Fruit fly (Drosophila melanogaster) whole organism, prepupa: ENCODE results near the gene CG6321.

Experiments used
- Blimp-1 ChIP-seq: fragments of 200-800 bp; sonication (Bioruptor generic); optimal IDR thresholded peaks from 3 replicates; lab custom pipeline; 2017; ENCODE audit warnings: missing biosample characterization, missing genetic modification characterization, mild to moderate bottlenecking, moderate library complexity, missing genetic modification reagents
- CG11294 ChIP-seq: fragments of 200-800 bp; sonication (Bioruptor generic); IDR thresholded peaks from 2 replicates; pipeline ENCODE4 v1.3.6; 2022; ENCODE audit warnings: missing biosample characterization, missing genetic modification characterization
- CG11762 ChIP-seq: fragments of 200-800 bp; sonication (Bioruptor generic); optimal IDR thresholded peaks from 3 replicates; lab custom pipeline; 2016; ENCODE audit warnings: missing biosample characterization, missing genetic modification characterization; ENCODE audit not compliant: insufficient read depth
- CG11902 ChIP-seq: fragments of 200-800 bp; sonication (Bioruptor generic); optimal IDR thresholded peaks from 3 replicates; lab custom pipeline; 2016; ENCODE audit warnings: missing biosample characterization, missing genetic modification characterization
- CG15336 ChIP-seq: fragments of 200-800 bp; sonication (Bioruptor generic); IDR thresholded peaks from 2 replicates; pipeline ENCODE4 v1.3.6; 2022; ENCODE audit warnings: missing biosample characterization, missing genetic modification characterization
- CG1621 ChIP-seq: fragments of 200-800 bp; sonication (Bioruptor generic); optimal IDR thresholded peaks from 3 replicates; lab custom pipeline; 2018; ENCODE audit warnings: missing biosample characterization, mild to moderate bottlenecking, missing genetic modification characterization
- CG31627 ChIP-seq: fragments of 200-800 bp; sonication (Bioruptor generic); optimal IDR thresholded peaks from 3 replicates; lab custom pipeline; 2016; ENCODE audit warnings: missing biosample characterization, missing genetic modification characterization
- CG32006 ChIP-seq: fragments of 200-800 bp; sonication (Bioruptor generic); optimal IDR thresholded peaks from 3 replicates; lab custom pipeline; 2017; ENCODE audit warnings: missing biosample characterization, mild to moderate bottlenecking, missing genetic modification characterization
- CG34406 ChIP-seq: fragments of 200-800 bp; sonication (Bioruptor generic); optimal IDR thresholded peaks from 3 replicates; lab custom pipeline; 2016; ENCODE audit warnings: missing biosample characterization, missing genetic modification characterization
- CG3919 ChIP-seq: fragments of 200-800 bp; sonication (Bioruptor generic); optimal IDR thresholded peaks from 3 replicates; lab custom pipeline; 2016; ENCODE audit warnings: missing biosample characterization, missing genetic modification characterization
- CG4318 ChIP-seq: fragments of 200-800 bp; sonication (Bioruptor generic); optimal IDR thresholded peaks from 3 replicates; lab custom pipeline; 2017; ENCODE audit warnings: missing biosample characterization, mild to moderate bottlenecking, missing genetic modification characterization
- CG6276 ChIP-seq: fragments of 200-800 bp; sonication (Bioruptor generic); optimal IDR thresholded peaks from 2 replicates; lab custom pipeline; 2017; ENCODE audit warnings: missing biosample characterization, mild to moderate bottlenecking, missing genetic modification characterization
- CG6792 ChIP-seq: fragments of 200-800 bp; sonication (Bioruptor generic); optimal IDR thresholded peaks from 3 replicates; lab custom pipeline; 2016; ENCODE audit warnings: missing biosample characterization, missing genetic modification characterization
- CG6808 ChIP-seq: fragments of 200-800 bp; sonication (Bioruptor generic); optimal IDR thresholded peaks from 3 replicates; lab custom pipeline; 2017; ENCODE audit warnings: missing biosample characterization, missing genetic modification characterization, mild to moderate bottlenecking, moderate library complexity, missing genetic modification reagents
- CG8119 ChIP-seq: fragments of 200-800 bp; sonication (Bioruptor generic); IDR thresholded peaks from 3 replicates; pipeline ENCODE4 v1.3.6; 2022; ENCODE audit warnings: missing biosample characterization, missing genetic modification characterization
- CG8319 ChIP-seq: fragments of 200-800 bp; sonication (Bioruptor generic); optimal IDR thresholded peaks from 3 replicates; lab custom pipeline; 2016; ENCODE audit warnings: missing biosample characterization, missing genetic modification characterization
- CG8632 ChIP-seq: fragments of 200-800 bp; sonication (Bioruptor generic); optimal IDR thresholded peaks from 3 replicates; lab custom pipeline; 2016; ENCODE audit warnings: missing biosample characterization, missing genetic modification characterization
- CG9139 ChIP-seq: fragments of 200-800 bp; sonication (Bioruptor generic); optimal IDR thresholded peaks from 3 replicates; lab custom pipeline; 2017; ENCODE audit warnings: missing biosample characterization, mild to moderate bottlenecking, missing genetic modification characterization
- Eip78C ChIP-seq: fragments of 200-800 bp; sonication (Bioruptor generic); peaks from one replicate; lab custom pipeline; 2016; ENCODE audit warnings: missing biosample characterization, missing genetic modification characterization
- Eip93F ChIP-seq: fragments of 200-800 bp; sonication (Bioruptor generic); optimal IDR thresholded peaks from 2 replicates; lab custom pipeline; 2016; ENCODE audit warnings: missing biosample characterization, mild to moderate bottlenecking, missing genetic modification characterization
- Gug ChIP-seq: fragments of 200-800 bp; sonication (Bioruptor generic); IDR thresholded peaks from 2 replicates; pipeline ENCODE4 v1.3.6; 2022; ENCODE audit warnings: missing biosample characterization, missing genetic modification characterization
- Hr38 ChIP-seq: sonication (Bioruptor generic); optimal IDR thresholded peaks from 2 replicates; lab custom pipeline; 2016; ENCODE audit warnings: missing biosample characterization, missing genetic modification characterization
- Hr39 ChIP-seq: fragments of 200-800 bp; sonication (Bioruptor generic); optimal IDR thresholded peaks from 2 replicates; lab custom pipeline; 2016; ENCODE audit warnings: missing biosample characterization, missing genetic modification characterization
- Hr4 ChIP-seq: fragments of 200-800 bp; sonication (Bioruptor generic); optimal IDR thresholded peaks from 3 replicates; lab custom pipeline; 2016; ENCODE audit warnings: missing biosample characterization, missing genetic modification characterization
- OdsH ChIP-seq: fragments of 200-800 bp; sonication (Bioruptor generic); optimal IDR thresholded peaks from 3 replicates; lab custom pipeline; 2016; ENCODE audit warnings: missing biosample characterization, missing genetic modification characterization
- Smox ChIP-seq: fragments of 200-800 bp; sonication (Bioruptor generic); optimal IDR thresholded peaks from 3 replicates; lab custom pipeline; 2016; ENCODE audit warnings: missing biosample characterization, missing genetic modification characterization
- Sox102F ChIP-seq: fragments of 200-800 bp; sonication (Bioruptor generic); optimal IDR thresholded peaks from 2 replicates; lab custom pipeline; 2016; ENCODE audit warnings: missing biosample characterization, mild to moderate bottlenecking, missing genetic modification characterization
- Sox14 ChIP-seq: fragments of 200-800 bp; sonication (Bioruptor generic); optimal IDR thresholded peaks from 3 replicates; lab custom pipeline; 2016; ENCODE audit warnings: missing biosample characterization, missing genetic modification characterization
- Sox15 ChIP-seq: fragments of 200-800 bp; sonication (Bioruptor generic); optimal IDR thresholded peaks from 3 replicates; lab custom pipeline; 2016; ENCODE audit warnings: missing biosample characterization, missing genetic modification characterization
- achi ChIP-seq: fragments of 200-800 bp; sonication (Bioruptor generic); optimal IDR thresholded peaks from 3 replicates; lab custom pipeline; 2016; ENCODE audit warnings: missing biosample characterization, missing genetic modification characterization
- acj6 ChIP-seq: fragments of 200-800 bp; sonication (Bioruptor generic); optimal IDR thresholded peaks from 3 replicates; lab custom pipeline; 2016; ENCODE audit warnings: missing biosample characterization, missing genetic modification characterization
- cyc ChIP-seq: fragments of 200-800 bp; sonication (Bioruptor generic); optimal IDR thresholded peaks from 3 replicates; lab custom pipeline; 2016; ENCODE audit warnings: missing biosample characterization, missing genetic modification characterization
- dac ChIP-seq: fragments of 200-800 bp; sonication (Bioruptor generic); optimal IDR thresholded peaks from 2 replicates; lab custom pipeline; 2017; ENCODE audit warnings: missing biosample characterization, mild to moderate bottlenecking, missing genetic modification characterization
- eg ChIP-seq: fragments of 200-800 bp; sonication (Bioruptor generic); IDR thresholded peaks from 3 replicates; pipeline ENCODE4 v1.3.6; 2022; ENCODE audit warnings: missing biosample characterization, missing genetic modification characterization
- esn ChIP-seq: fragments of 200-800 bp; sonication (Bioruptor generic); optimal IDR thresholded peaks from 2 replicates; lab custom pipeline; 2016; ENCODE audit warnings: missing biosample characterization, mild to moderate bottlenecking, missing genetic modification characterization, moderate library complexity
- fd59A ChIP-seq: fragments of 200-800 bp; sonication (Bioruptor generic); optimal IDR thresholded peaks from 2 replicates; lab custom pipeline; 2017; ENCODE audit warnings: missing biosample characterization, mild to moderate bottlenecking, missing genetic modification characterization, missing genetic modification reagents
- fkh ChIP-seq: fragments of 200-800 bp; sonication (Bioruptor generic); optimal IDR thresholded peaks from 3 replicates; lab custom pipeline; 2017; ENCODE audit warnings: missing biosample characterization, mild to moderate bottlenecking, missing genetic modification characterization, moderate library complexity
- lz ChIP-seq: fragments of 200-800 bp; sonication (Bioruptor generic); optimal IDR thresholded peaks from 3 replicates; lab custom pipeline; 2016; ENCODE audit warnings: missing biosample characterization, missing genetic modification characterization
- net ChIP-seq: fragments of 200-800 bp; sonication (Bioruptor generic); optimal IDR thresholded peaks from 3 replicates; lab custom pipeline; 2016; ENCODE audit warnings: missing biosample characterization, missing genetic modification characterization
- pdm3 ChIP-seq: fragments of 200-800 bp; sonication (Bioruptor generic); optimal IDR thresholded peaks from 3 replicates; lab custom pipeline; 2016; ENCODE audit warnings: missing biosample characterization, missing genetic modification characterization
- salr ChIP-seq, 2 experiments: fragments of 200-800 bp; sonication (Bioruptor generic); optimal IDR thresholded peaks; 3 replicates each; lab custom pipeline; 2016 to 2018; ENCODE audit warnings: missing biosample characterization in 2 of 2, missing genetic modification characterization in 2 of 2, mild to moderate bottlenecking in 1 of 2
- spab ChIP-seq: fragments of 200-800 bp; sonication (Bioruptor generic); optimal IDR thresholded peaks from 2 replicates; lab custom pipeline; 2017; ENCODE audit warnings: missing biosample characterization, mild to moderate bottlenecking, missing genetic modification characterization, missing genetic modification reagents
- ss ChIP-seq, 2 experiments: fragments of 200-800 bp; sonication (Bioruptor generic); optimal IDR thresholded peaks; 2 replicates in 1 of 2; 3 replicates in 1 of 2; lab custom pipeline; 2017 to 2018; ENCODE audit warnings: mild to moderate bottlenecking in 2 of 2, missing biosample characterization in 2 of 2, missing genetic modification characterization in 2 of 2, moderate library complexity in 1 of 2
- vri ChIP-seq: fragments of 200-800 bp; sonication (Bioruptor generic); optimal IDR thresholded peaks from 3 replicates; lab custom pipeline; 2016; ENCODE audit warnings: missing biosample characterization, mild to moderate bottlenecking, missing genetic modification characterization

CG6321 gene

DNA sequence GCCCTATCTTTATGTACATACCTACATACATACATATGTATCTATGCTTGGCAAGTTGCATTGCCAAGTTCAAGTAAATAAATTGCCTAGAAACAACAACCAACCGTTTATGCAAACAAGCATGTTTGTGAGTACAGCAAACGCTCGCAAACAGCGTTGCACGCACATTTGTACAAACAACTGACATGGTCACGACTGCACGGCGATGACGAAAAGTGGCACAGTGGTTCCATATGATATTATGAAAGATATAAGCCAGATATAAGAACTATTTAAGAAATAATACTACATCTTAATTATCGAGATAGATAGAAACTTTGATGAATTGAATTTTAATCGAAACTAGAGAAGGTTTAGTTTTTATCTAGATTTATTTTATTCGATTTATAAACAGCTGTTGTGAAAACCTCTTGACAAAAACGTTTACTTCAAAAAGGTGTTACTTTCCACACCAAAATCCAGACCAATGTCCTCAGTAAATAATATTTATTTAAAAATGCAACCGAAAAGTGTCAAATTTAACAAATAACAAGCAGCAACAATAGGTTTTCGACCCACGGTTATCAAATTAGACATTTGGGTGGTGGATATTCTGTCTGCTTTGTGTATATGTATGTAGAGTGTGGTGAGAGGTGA is 28.9 kb upstream of the CG6321 start (continued):
- TF ChIP-seq OdsH (GFP tag; lab: Kevin White, UChicago) (peak; percentile 77), CG4318 (GFP tag; lab: Kevin White, UChicago) (peak; percentile 77), eg (GFP tag; lab: Robert Waterston, UW) (peak; percentile 67), Eip78C (GFP tag; lab: Kevin White, UChicago) (peak; percentile 92), CG11902 (GFP tag; lab: Kevin White, UChicago) (no peak), vri (GFP tag; lab: Kevin White, UChicago) (peak; percentile 61), CG9139 (no peak), Hr38 (GFP tag; lab: Kevin White, UChicago) (no peak), CG8119 (GFP tag; lab: Robert Waterston, UW) (peak; percentile 79), esn (GFP tag; lab: Kevin White, UChicago) (peak; percentile 81), Sox102F (GFP tag; lab: Kevin White, UChicago) (peak; percentile 76), acj6 (GFP tag; lab: Kevin White, UChicago) (peak; percentile 62), lz (GFP tag; lab: Kevin White, UChicago) (peak; percentile 60), fkh (GFP tag; lab: Kevin White, UChicago) (peak; percentile 92), fd59A (GFP tag; lab: Kevin White, UChicago) (no peak), CG3919 (GFP tag; lab: Kevin White, UChicago) (peak; percentile 55), Smox (GFP tag; lab: Kevin White, UChicago) (peak; percentile 71), CG11294 (GFP tag; lab: Robert Waterston, UW) (no peak; the same call in 1 of the 2 replicates), Blimp-1 (GFP tag; lab: Kevin White, UChicago) (no peak), dac (GFP tag; lab: Kevin White, UChicago) (peak; percentile 53)

DNA sequence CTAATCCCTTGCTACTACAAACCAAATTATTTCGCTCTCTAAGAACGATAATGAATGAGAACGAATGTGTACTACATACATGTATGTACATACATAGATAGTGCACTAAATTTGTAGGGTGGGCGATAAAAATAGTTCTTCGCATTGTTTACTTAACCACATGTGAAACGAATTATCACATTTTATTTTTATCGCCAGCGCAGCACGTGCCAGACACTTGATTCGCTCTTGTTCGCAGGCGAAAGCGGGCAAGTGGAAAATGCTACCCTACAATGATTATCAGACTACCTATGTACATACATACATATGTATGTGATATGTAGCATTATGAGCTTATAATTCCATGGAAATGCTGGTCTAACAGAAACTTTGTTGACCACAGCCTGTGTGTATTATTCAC is 24.8 kb upstream of the CG6321 start:
- TF ChIP-seq Hr4 (GFP tag; lab: Kevin White, UChicago) (no peak), fkh (GFP tag; lab: Kevin White, UChicago) (peak; percentile 84)

DNA sequence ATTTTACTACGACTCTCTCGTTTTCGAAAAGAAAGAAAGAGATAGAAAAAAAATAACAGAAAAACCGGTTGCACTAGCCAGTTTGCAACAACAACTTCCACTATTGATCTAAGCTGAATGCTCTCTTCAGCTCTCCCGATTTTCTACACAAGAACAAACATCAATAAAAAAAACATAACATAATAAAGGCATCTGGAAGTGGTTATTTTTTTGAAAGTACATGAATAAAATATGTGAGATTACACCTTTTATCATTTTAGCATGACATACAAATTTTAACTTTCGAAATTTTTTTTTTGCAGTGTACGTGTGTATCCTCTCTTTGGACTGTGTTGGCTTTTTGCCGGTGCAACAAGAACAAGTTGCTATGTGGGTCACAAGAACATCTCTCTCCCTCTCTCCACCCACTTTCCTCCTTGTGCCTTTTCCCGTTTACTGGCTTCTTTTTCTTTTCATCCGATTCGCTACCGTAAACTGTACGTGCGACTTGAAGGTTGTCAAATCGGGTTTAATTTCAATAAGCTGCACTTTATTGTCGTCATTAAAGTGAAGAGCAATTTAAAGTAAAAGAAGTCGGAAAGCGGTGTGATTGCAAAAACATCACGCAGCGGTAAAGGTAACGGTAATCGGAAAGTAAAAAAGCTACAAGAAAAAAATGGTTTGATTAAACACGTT is 23.7 kb upstream of the CG6321 start:
- TF ChIP-seq CG11762 (GFP tag; lab: Kevin White, UChicago) (peak; percentile 97), Sox14 (GFP tag; lab: Kevin White, UChicago) (peak; percentile 98), Gug (GFP tag; lab: Robert Waterston, UW) (peak; percentile 99), CG32006 (GFP tag; lab: Kevin White, UChicago) (peak; percentile 99), CG8632 (peak; percentile 93), ss (GFP tag; optimal IDR thresholded peaks at IDR 0.05; lab: Kevin White, UChicago) (peak; percentile 95 to 97), eg (GFP tag; lab: Robert Waterston, UW) (peak; percentile 100), CG11902 (GFP tag; lab: Kevin White, UChicago) (peak; percentile 83), CG6792 (GFP tag; lab: Kevin White, UChicago) (peak; percentile 94), CG34406 (GFP tag; lab: Kevin White, UChicago) (peak; percentile 94), CG3919 (GFP tag; lab: Kevin White, UChicago) (peak; percentile 98), net (peak; percentile 99), Hr38 (GFP tag; lab: Kevin White, UChicago) (peak; percentile 93), achi (GFP tag; lab: Kevin White, UChicago) (peak; percentile 98), fd59A (GFP tag; lab: Kevin White, UChicago) (peak; percentile 96), acj6 (GFP tag; lab: Kevin White, UChicago) (peak; percentile 97), CG31627 (GFP tag; lab: Kevin White, UChicago) (peak; percentile 87), Smox (GFP tag; lab: Kevin White, UChicago) (no peak), CG1621 (peak; percentile 93), Blimp-1 (GFP tag; lab: Kevin White, UChicago) (peak; percentile 68), CG9139 (peak; percentile 93), cyc (GFP tag; lab: Kevin White, UChicago) (peak; percentile 90), pdm3 (GFP tag; lab: Kevin White, UChicago) (peak; percentile 98), salr (GFP tag; optimal IDR thresholded peaks at IDR 0.05; lab: Kevin White, UChicago) (peak; percentile 94 to 99), Eip93F (GFP tag; lab: Kevin White, UChicago) (no peak), CG6276 (GFP tag; lab: Kevin White, UChicago) (peak; percentile 99), Sox15 (GFP tag; lab: Kevin White, UChicago) (peak; percentile 80), spab (peak; percentile 95), CG15336 (GFP tag; lab: Robert Waterston, UW) (peak; percentile 100), CG8319 (peak; percentile 85), CG6808 (GFP tag; lab: Kevin White, UChicago) (peak; percentile 93), Hr39 (GFP tag; lab: Kevin White, UChicago) (no peak)
